Fruit fly (Drosophila melanogaster) whole organism: Measurements from ENCODE around the gene nolo.

ENCODE experiments used
- Dll ChIP-seq: fragments of >200 bp; optimal IDR thresholded peaks from 2 replicates; lab custom pipeline; 2017
- EcR ChIP-seq, 2 experiments: fragments of >200 bp; optimal IDR thresholded peaks; 2 replicates each; lab custom pipeline; 2017; ENCODE audit warnings: missing biosample characterization in 2 of 2, missing genetic modification characterization in 2 of 2, missing genetic modification reagents in 2 of 2
- pan ChIP-seq: fragments of >200 bp; optimal IDR thresholded peaks from 2 replicates; lab custom pipeline; 2017
- psq ChIP-seq: fragments of >200 bp; optimal IDR thresholded peaks from 2 replicates; lab custom pipeline; 2017
- usp ChIP-seq: fragments of >200 bp; optimal IDR thresholded peaks from 2 replicates; lab custom pipeline; 2017; ENCODE audit warnings: missing biosample characterization, missing genetic modification characterization, mixed read lengths

DNA sequence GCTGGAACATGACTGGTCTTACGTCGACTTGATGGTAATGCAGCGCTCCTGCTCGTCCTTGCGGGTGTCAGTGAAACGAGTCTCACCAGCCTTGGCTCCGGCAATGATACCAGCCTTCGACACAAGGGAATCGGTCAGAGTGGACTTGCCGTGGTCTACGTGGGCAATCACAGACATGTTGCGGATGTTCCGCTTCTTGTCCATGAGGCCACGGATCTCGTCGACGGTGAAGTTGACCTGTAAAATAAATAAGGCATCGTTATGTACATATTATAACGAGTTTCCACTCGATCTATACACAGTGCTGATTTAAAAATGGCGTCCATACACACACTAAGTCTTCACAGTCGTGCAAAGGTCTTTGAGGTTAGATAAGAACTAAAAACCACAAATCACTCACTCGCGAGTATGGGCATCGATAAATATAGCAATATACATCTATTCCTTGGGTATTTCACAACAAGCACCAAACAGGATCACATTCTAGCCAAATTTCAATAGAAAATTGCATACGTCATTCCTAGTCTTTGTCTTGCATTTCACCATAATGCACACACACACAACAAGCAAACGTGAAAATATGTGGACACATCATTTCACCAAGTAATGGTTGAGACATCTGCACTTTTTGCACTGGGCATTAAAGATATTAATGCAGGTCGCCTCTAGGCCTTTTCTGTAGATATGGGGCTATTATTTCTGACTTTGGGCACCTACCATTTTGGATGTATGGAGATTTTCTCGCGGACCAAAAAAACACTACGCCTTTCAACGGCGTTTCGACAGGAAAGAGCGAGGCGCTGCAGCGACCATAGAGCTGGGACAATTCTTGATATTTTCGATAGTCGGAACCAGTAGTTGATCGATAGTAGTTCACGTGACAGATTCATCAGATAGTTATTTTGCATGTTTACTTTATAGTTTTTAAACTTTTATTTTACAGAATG is 2.3 kb upstream of the nolo start, which contains the start of gene eEF2:
- TF ChIP-seq pan (lab: Kevin White, UChicago) (no peak), psq (no peak), EcR (GFP tag; optimal IDR thresholded peaks at IDR 0.05; lab: Kevin White, UChicago) (no peak), usp (GFP tag; lab: Kevin White, UChicago) (no peak), Dll (no peak)
